Worm (Caenorhabditis elegans): ENCODE results near the gene F11A5.18.

DNA sequence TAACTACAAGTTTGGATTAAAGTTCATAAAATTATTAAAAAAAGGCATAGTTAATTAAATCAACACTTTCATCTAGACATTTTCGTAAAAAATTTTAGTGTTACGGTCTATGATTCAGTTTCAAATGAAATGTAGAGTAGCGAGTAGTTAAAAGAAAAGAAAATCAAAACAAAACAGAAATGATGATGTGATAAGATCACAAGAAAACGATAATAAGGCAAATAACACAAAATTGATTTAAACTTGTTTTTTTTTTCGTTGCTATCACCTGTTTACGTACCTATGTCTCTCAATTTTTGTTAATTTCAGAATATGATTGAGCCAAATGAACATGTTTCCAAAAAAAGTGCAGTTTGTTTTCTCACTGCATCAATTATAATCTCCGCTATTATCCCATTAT lies 27.2 kb downstream of the F11A5.18 start, which contains the start of the genes F21H7.2 and F21H7.12:
- TF ChIP-seq snpc-4 (tag; optimal IDR thresholded peaks at IDR 0.05), result no peak
- no peak for TF ChIP-seq tbx-2 (tag; optimal IDR thresholded peaks at IDR 0.05)
- TF ChIP-seq mdl-1 (tag; optimal IDR thresholded peaks at IDR 0.05), result no peak
- TF ChIP-seq egl-27 (tag; optimal IDR thresholded peaks at IDR 0.05), result no peak
- no peak for TF ChIP-seq elt-2 (tag; optimal IDR thresholded peaks at IDR 0.05)

Measured in whole organism, L1 larva.